Worm (Caenorhabditis elegans) whole organism, late embryonic: ENCODE measurements around the gene C13F10.8.

Source experiments
- C08G9.2 ChIP-seq: sonication (generic microtip); optimal IDR thresholded peaks from 2 replicates; lab custom pipeline; 2016; ENCODE audit warnings: mild to moderate bottlenecking, missing genetic modification characterization, moderate library complexity, missing compliant biosample characterization
- C38D4.7 ChIP-seq: fragments of 200-800 bp; sonication (Bioruptor generic); optimal IDR thresholded peaks from 2 replicates; lab custom pipeline; 2018; ENCODE audit warnings: mild to moderate bottlenecking, missing genetic modification characterization, moderate library complexity, missing compliant biosample characterization
- F13H6.1 ChIP-seq: sonication (generic microtip); optimal IDR thresholded peaks from 2 replicates; lab custom pipeline; 2016; ENCODE audit warnings: missing genetic modification characterization, missing compliant biosample characterization
- K02D7.2 ChIP-seq: sonication (generic microtip); optimal IDR thresholded peaks from 2 replicates; lab custom pipeline; 2017; ENCODE audit warnings: mild to moderate bottlenecking, missing genetic modification characterization, missing compliant biosample characterization
- T23F11.4 ChIP-seq: fragments of 200-800 bp; sonication (Bioruptor generic); optimal IDR thresholded peaks from 2 replicates; lab custom pipeline; 2018; ENCODE audit warnings: mild to moderate bottlenecking, missing genetic modification characterization, missing compliant biosample characterization
- ahr-1 ChIP-seq: sonication (generic microtip); optimal IDR thresholded peaks from 2 replicates; lab custom pipeline; 2016; ENCODE audit warnings: missing genetic modification characterization, missing compliant biosample characterization
- ceh-14 ChIP-seq: sonication (generic microtip); optimal IDR thresholded peaks from 2 replicates; lab custom pipeline; 2016; ENCODE audit warnings: missing genotype, missing genetic modification characterization, missing compliant biosample characterization
- ceh-18 ChIP-seq: sonication (generic microtip); optimal IDR thresholded peaks from 2 replicates; lab custom pipeline; 2016; ENCODE audit warnings: missing genetic modification characterization, missing compliant biosample characterization
- ceh-2 ChIP-seq: sonication (generic microtip); optimal IDR thresholded peaks from 2 replicates; lab custom pipeline; 2016; ENCODE audit warnings: missing genotype, missing genetic modification characterization, missing compliant biosample characterization
- ceh-22 ChIP-seq: sonication (generic microtip); optimal IDR thresholded peaks from 2 replicates; lab custom pipeline; 2017; ENCODE audit warnings: missing biosample characterization, missing genetic modification characterization
- ceh-24 ChIP-seq: sonication (generic microtip); optimal IDR thresholded peaks from 2 replicates; lab custom pipeline; 2016; ENCODE audit warnings: mild to moderate bottlenecking, missing genetic modification characterization, missing compliant biosample characterization
- ceh-31 ChIP-seq: sonication (generic microtip); optimal IDR thresholded peaks from 2 replicates; lab custom pipeline; 2016; ENCODE audit warnings: missing genetic modification characterization, missing compliant biosample characterization
- ceh-34 ChIP-seq: sonication (generic microtip); optimal IDR thresholded peaks from 2 replicates; lab custom pipeline; 2016; ENCODE audit warnings: mild to moderate bottlenecking, missing genetic modification characterization, missing compliant biosample characterization
- ceh-45 ChIP-seq: fragments of 200-800 bp; sonication (Bioruptor generic); IDR thresholded peaks from 2 replicates; pipeline ENCODE4 v1.3.6; 2022; ENCODE audit warnings: missing genetic modification reagents, missing genetic modification characterization, missing compliant biosample characterization
- ceh-48 ChIP-seq: sonication (generic microtip); optimal IDR thresholded peaks from 2 replicates; lab custom pipeline; 2016; ENCODE audit warnings: missing genetic modification characterization, inconsistent platforms, missing compliant biosample characterization
- ceh-9 ChIP-seq: sonication (generic microtip); optimal IDR thresholded peaks from 2 replicates; lab custom pipeline; 2016; ENCODE audit warnings: mild to moderate bottlenecking, missing genetic modification characterization, inconsistent platforms, missing compliant biosample characterization
- dmd-4 ChIP-seq: sonication (generic microtip); optimal IDR thresholded peaks from 2 replicates; lab custom pipeline; 2016; ENCODE audit warnings: borderline replicate concordance, missing genetic modification characterization, missing compliant biosample characterization
- elt-2 ChIP-seq: sonication (generic microtip); optimal IDR thresholded peaks from 2 replicates; lab custom pipeline; 2016; ENCODE audit warnings: missing genetic modification reagents, missing genetic modification characterization, missing compliant biosample characterization
- elt-4 ChIP-seq: sonication (generic microtip); optimal IDR thresholded peaks from 2 replicates; lab custom pipeline; 2016; ENCODE audit warnings: missing genetic modification characterization, missing compliant biosample characterization
- ets-4 ChIP-seq: sonication (generic microtip); optimal IDR thresholded peaks from 2 replicates; lab custom pipeline; 2016; ENCODE audit warnings: missing genetic modification characterization, missing compliant biosample characterization
- eyg-1 ChIP-seq: sonication (generic microtip); optimal IDR thresholded peaks from 2 replicates; lab custom pipeline; 2016; ENCODE audit warnings: missing genotype, missing genetic modification characterization, missing compliant biosample characterization
- fax-1 ChIP-seq: sonication (generic microtip); optimal IDR thresholded peaks from 2 replicates; lab custom pipeline; 2016; ENCODE audit warnings: missing genotype, missing genetic modification characterization, missing compliant biosample characterization
- fkh-10 ChIP-seq: fragments of 150-350 bp; optimal IDR thresholded peaks from 2 replicates; lab custom pipeline; 2014; ENCODE audit warnings: missing biosample characterization, missing genetic modification reagents, missing genetic modification characterization
- gmeb-2 ChIP-seq: sonication (generic microtip); optimal IDR thresholded peaks from 2 replicates; lab custom pipeline; 2016; ENCODE audit warnings: missing genetic modification characterization, inconsistent platforms, missing compliant biosample characterization
- hlh-13 ChIP-seq: fragments of 200-800 bp; sonication (Bioruptor generic); optimal IDR thresholded peaks from 2 replicates; lab custom pipeline; 2018; ENCODE audit warnings: mild to moderate bottlenecking, missing genetic modification characterization, missing compliant biosample characterization
- hlh-30 ChIP-seq: sonication (generic microtip); optimal IDR thresholded peaks from 2 replicates; lab custom pipeline; 2017; ENCODE audit warnings: antibody characterized with exemption, missing genetic modification characterization, missing compliant biosample characterization; ENCODE audit not compliant: insufficient read depth
- hlh-6 ChIP-seq: sonication (generic microtip); optimal IDR thresholded peaks from 2 replicates; lab custom pipeline; 2016; ENCODE audit warnings: missing genotype, missing genetic modification characterization, missing compliant biosample characterization
- hlh-8 ChIP-seq: sonication (generic microtip); optimal IDR thresholded peaks from 2 replicates; lab custom pipeline; 2016; ENCODE audit warnings: missing genotype, missing genetic modification characterization, missing compliant biosample characterization
- lim-6 ChIP-seq: sonication (generic microtip); optimal IDR thresholded peaks from 2 replicates; lab custom pipeline; 2016; ENCODE audit warnings: missing genetic modification characterization, missing compliant biosample characterization
- nhr-11 ChIP-seq: fragments of 150-350 bp; optimal IDR thresholded peaks from 2 replicates; lab custom pipeline; 2014; ENCODE audit warnings: missing biosample characterization, missing genetic modification characterization
- npax-4 ChIP-seq: sonication (generic microtip); optimal IDR thresholded peaks from 2 replicates; lab custom pipeline; 2016; ENCODE audit warnings: missing genetic modification characterization, missing compliant biosample characterization
- odd-2 ChIP-seq: sonication (generic microtip); optimal IDR thresholded peaks from 2 replicates; lab custom pipeline; 2017; ENCODE audit warnings: antibody characterized with exemption, mild to moderate bottlenecking, missing genetic modification characterization, missing compliant biosample characterization
- pag-3 ChIP-seq: sonication (generic microtip); optimal IDR thresholded peaks from 2 replicates; lab custom pipeline; 2016; ENCODE audit warnings: missing compliant biosample characterization, missing genetic modification characterization, borderline replicate concordance
- pat-9 ChIP-seq: fragments of 200-800 bp; sonication (Bioruptor generic); optimal IDR thresholded peaks from 2 replicates; lab custom pipeline; 2018; ENCODE audit warnings: mild to moderate bottlenecking, missing genetic modification characterization, moderate library complexity, missing compliant biosample characterization
- pha-2 ChIP-seq: sonication (generic microtip); optimal IDR thresholded peaks from 2 replicates; lab custom pipeline; 2017; ENCODE audit warnings: mild to moderate bottlenecking, missing genetic modification characterization, missing compliant biosample characterization
- pha-4 ChIP-seq: fragments of 150-350 bp; optimal IDR thresholded peaks from 2 replicates; lab custom pipeline; 2018; ENCODE audit warnings: missing biosample characterization, missing genetic modification reagents, missing genetic modification characterization
- ref-2 ChIP-seq: sonication (generic microtip); optimal IDR thresholded peaks from 2 replicates; lab custom pipeline; 2016; ENCODE audit warnings: missing genetic modification characterization, missing compliant biosample characterization
- rnt-1 ChIP-seq: sonication (generic microtip); optimal IDR thresholded peaks from 2 replicates; lab custom pipeline; 2016; ENCODE audit warnings: missing genetic modification characterization, missing compliant biosample characterization
- sdc-2 ChIP-seq: sonication (generic microtip); optimal IDR thresholded peaks from 2 replicates; lab custom pipeline; 2016; ENCODE audit warnings: missing genotype, missing genetic modification characterization, missing compliant biosample characterization
- syd-9 ChIP-seq: sonication (generic microtip); optimal IDR thresholded peaks from 2 replicates; lab custom pipeline; 2016; ENCODE audit warnings: mild to moderate bottlenecking, missing genetic modification characterization, moderate library complexity, missing compliant biosample characterization
- tbx-7 ChIP-seq: sonication (generic microtip); optimal IDR thresholded peaks from 2 replicates; lab custom pipeline; 2016; ENCODE audit warnings: missing genotype, missing genetic modification characterization, missing compliant biosample characterization
- ttx-3 ChIP-seq: sonication (generic microtip); optimal IDR thresholded peaks from 2 replicates; lab custom pipeline; 2016; ENCODE audit warnings: missing genetic modification reagents, missing genetic modification characterization, missing compliant biosample characterization
- unc-3 ChIP-seq, 2 experiments: fragments of 200-800 bp in 1 of 2; sonication (Bioruptor generic) in 1 of 2; sonication (generic microtip) in 1 of 2; conservative IDR thresholded peaks in 1 of 2; optimal IDR thresholded peaks in 1 of 2; 2 replicates each; pipeline versions ENCODE4 v1.3.6 to Lab custom; 2016 to 2022; ENCODE audit warnings: missing compliant biosample characterization in 2 of 2, missing genetic modification characterization in 2 of 2, missing genetic modification reagents in 1 of 2
- unc-42 ChIP-seq: sonication (generic microtip); optimal IDR thresholded peaks from 2 replicates; lab custom pipeline; 2016; ENCODE audit warnings: missing genotype, missing genetic modification characterization, missing compliant biosample characterization
- unc-55 ChIP-seq: sonication (generic microtip); optimal IDR thresholded peaks from 2 replicates; lab custom pipeline; 2017; ENCODE audit warnings: missing biosample characterization, missing genetic modification reagents, missing genetic modification characterization
- unc-86 ChIP-seq: sonication (generic microtip); optimal IDR thresholded peaks from 2 replicates; lab custom pipeline; 2016; ENCODE audit warnings: missing genetic modification characterization, missing compliant biosample characterization
- zip-5 ChIP-seq: sonication (generic microtip); optimal IDR thresholded peaks from 2 replicates; lab custom pipeline; 2016; ENCODE audit warnings: missing genetic modification characterization, missing compliant biosample characterization
- ztf-16 ChIP-seq: sonication (generic microtip); optimal IDR thresholded peaks from 2 replicates; lab custom pipeline; 2017; ENCODE audit warnings: missing genetic modification characterization, missing compliant biosample characterization

Gene C13F10.8

DNA sequence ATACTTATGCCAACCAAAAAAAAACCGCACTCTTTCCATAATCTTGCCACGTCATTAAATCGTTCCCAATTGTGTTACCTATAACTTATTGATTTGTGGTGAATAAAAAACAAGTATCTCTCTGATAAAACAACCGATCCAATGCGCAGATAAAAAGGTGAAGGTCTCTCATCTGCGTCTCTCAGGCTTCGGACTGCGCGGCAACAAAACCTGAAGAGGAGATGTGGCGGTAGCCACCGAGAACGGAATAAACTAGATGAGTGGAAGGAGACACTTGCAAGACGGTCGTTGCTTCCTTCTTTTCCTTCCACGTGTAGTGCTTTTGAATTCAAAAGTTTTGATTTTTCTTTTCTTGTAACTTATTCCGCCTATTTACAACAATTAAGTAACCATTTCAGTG is 4.1 kb upstream of the C13F10.8 start, which contains the start of gene fkb-3:
Gene fkb-3, plus strand, starts transcription at position 277 of the 400 bp plus-strand sequence.
- TF ChIP-seq ceh-24 (tag; lab: Kevin White, UChicago) (no peak), pha-4 (tag; lab: Kevin White, UChicago) (no peak), fax-1 (no peak), dmd-4 (tag; lab: Kevin White, UChicago) (no peak), eyg-1 (tag; lab: Kevin White, UChicago) (no peak), ref-2 (tag; lab: Kevin White, UChicago) (no peak), pha-2 (no peak), ceh-2 (no peak), odd-2 (no peak), syd-9 (tag; lab: Kevin White, UChicago) (no peak), unc-55 (no peak), unc-42 (tag; lab: Kevin White, UChicago) (no peak), ceh-22 (tag; lab: Kevin White, UChicago) (no peak), ets-4 (no peak), pag-3 (tag; lab: Kevin White, UChicago) (no peak)

DNA sequence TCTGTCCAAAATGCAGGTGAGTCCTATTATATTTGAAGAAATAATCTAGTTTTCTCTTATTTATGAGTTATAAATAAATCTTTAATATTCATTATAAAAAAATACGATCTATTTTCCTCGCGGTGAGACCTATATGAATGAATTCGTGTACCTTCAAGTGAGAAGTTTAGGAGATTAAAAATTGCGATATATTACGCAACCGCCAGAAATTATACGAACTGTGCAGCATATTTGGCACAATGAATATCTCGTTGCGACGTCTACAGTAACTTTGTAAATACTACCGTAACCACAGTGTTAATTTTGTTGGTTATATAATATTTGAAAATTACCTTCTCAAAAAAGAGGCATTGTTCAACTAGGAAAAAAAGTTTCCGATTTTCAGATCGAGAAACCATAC is 3.5 kb upstream of the C13F10.8 start:
- no peak for TF ChIP-seq pat-9 (tag; lab: Kevin White, UChicago)

DNA sequence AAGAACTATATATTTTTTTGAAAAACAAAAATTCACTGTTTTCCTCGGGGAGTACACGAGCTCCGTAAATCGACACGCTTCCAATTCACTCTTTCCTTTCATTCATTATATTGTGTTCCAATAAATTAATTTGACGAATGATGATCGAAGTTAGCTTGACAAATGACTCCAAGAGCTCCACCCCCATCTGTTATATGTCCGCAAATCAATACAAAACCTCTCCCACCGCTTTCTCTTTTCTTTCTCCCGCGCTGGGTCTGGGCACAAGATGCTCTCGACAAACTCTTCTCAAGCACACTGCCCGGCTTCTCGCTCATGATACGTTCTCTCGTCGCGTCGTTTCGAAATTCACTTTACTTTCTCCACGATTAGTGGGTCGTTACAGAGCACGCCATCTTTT is 3.1 kb upstream of the C13F10.8 start, which contains the start of gene C13F10.1:
Gene C13F10.1, plus strand, starts transcription at position 138 of the 400 bp plus-strand sequence.
- TF ChIP-seq lim-6 (tag; lab: Kevin White, UChicago) (no peak), dmd-4 (tag; lab: Kevin White, UChicago) (no peak), F13H6.1 (no peak), ceh-14 (no peak), unc-3 (GFP tag; conservative IDR thresholded peaks at IDR 0.05; lab: Robert Waterston, UW) (no peak), unc-3 (tag; optimal IDR thresholded peaks at IDR 0.05; lab: Kevin White, UChicago) (no peak), hlh-8 (no peak), ceh-45 (no peak), nhr-11 (tag; lab: Kevin White, UChicago) (no peak), ets-4 (no peak), elt-4 (tag; lab: Kevin White, UChicago) (no peak), ref-2 (tag; lab: Kevin White, UChicago) (no peak), T23F11.4 (no peak), unc-42 (tag; lab: Kevin White, UChicago) (peak; percentile 46), ztf-16 (no peak), ttx-3 (tag; lab: Kevin White, UChicago) (no peak), eyg-1 (tag; lab: Kevin White, UChicago) (no peak), gmeb-2 (tag; lab: Kevin White, UChicago) (no peak), K02D7.2 (no peak), C08G9.2 (no peak), rnt-1 (peak; percentile 31), tbx-7 (tag; lab: Kevin White, UChicago) (no peak), unc-86 (tag; lab: Kevin White, UChicago) (no peak), ceh-48 (tag; lab: Kevin White, UChicago) (peak; percentile 38), elt-2 (tag; lab: Kevin White, UChicago) (no peak), unc-55 (peak; percentile 82), ceh-18 (tag; lab: Kevin White, UChicago) (no peak), ahr-1 (tag; lab: Kevin White, UChicago) (no peak), pha-2 (no peak), ceh-31 (tag; lab: Kevin White, UChicago) (peak; percentile 16), hlh-30 (tag; lab: Kevin White, UChicago) (no peak), C38D4.7 (GFP tag; lab: Kevin White, UChicago) (no peak), hlh-13 (no peak), sdc-2 (tag; lab: Kevin White, UChicago) (no peak), fax-1 (no peak), hlh-6 (tag; lab: Kevin White, UChicago) (no peak), fkh-10 (GFP tag; lab: Kevin White, UChicago) (no peak), ceh-22 (tag; lab: Kevin White, UChicago) (no peak), npax-4 (tag; lab: Kevin White, UChicago) (no peak), pha-4 (tag; lab: Kevin White, UChicago) (no peak), ceh-34 (peak; percentile 26), ceh-9 (tag; lab: Kevin White, UChicago) (no peak), zip-5 (tag; lab: Kevin White, UChicago) (no peak)
